Worm (Caenorhabditis elegans) whole organism, L4 larva: Measurements from ENCODE around the gene aff-1.
A peak's percentile ranks its signal among the peaks of the same experiment; 100 is the strongest.

ENCODE experiments used
- fkh-10 ChIP-seq: fragments of 150-350 bp; optimal IDR thresholded peaks from 2 replicates; lab custom pipeline; 2014; ENCODE audit warnings: missing biosample characterization, missing genetic modification reagents, missing genetic modification characterization
- lsy-2 ChIP-seq, 2 experiments: fragments of 150-350 bp in 1 of 2; sonication (generic microtip) in 1 of 2; optimal IDR thresholded peaks; 2 replicates each; lab custom pipeline; 2014 to 2017; ENCODE audit warnings: missing biosample characterization in 2 of 2, missing genetic modification characterization in 2 of 2
- nhr-77 ChIP-seq: fragments of 150-350 bp; optimal IDR thresholded peaks from 2 replicates; lab custom pipeline; 2014; ENCODE audit warnings: missing biosample characterization, missing genetic modification characterization
- pha-4 ChIP-seq, 2 experiments: fragments of 150-350 bp in 1 of 2; fragments of 200-800 bp in 1 of 2; sonication (Bioruptor generic) in 1 of 2; IDR thresholded peaks in 1 of 2; optimal IDR thresholded peaks in 1 of 2; 2 replicates each; pipeline versions ENCODE4 v1.3.6 to Lab custom; 2014 to 2022; ENCODE audit warnings: missing genetic modification characterization in 2 of 2, missing genetic modification reagents in 2 of 2, missing biosample characterization in 1 of 2, missing compliant biosample characterization in 1 of 2
- php-3 ChIP-seq: fragments of 200-800 bp; sonication (Bioruptor generic); IDR thresholded peaks from 2 replicates; pipeline ENCODE4 v1.3.6; 2022; ENCODE audit warnings: missing genetic modification reagents, missing genetic modification characterization, missing compliant biosample characterization
- skn-1 ChIP-seq: fragments of 150-350 bp; optimal IDR thresholded peaks from 2 replicates; lab custom pipeline; 2014; ENCODE audit warnings: missing biosample characterization, missing genetic modification characterization
- unc-39 ChIP-seq: sonication (generic microtip); optimal IDR thresholded peaks from 2 replicates; lab custom pipeline; 2017; ENCODE audit warnings: missing biosample characterization, missing genetic modification characterization
- unc-62 ChIP-seq, 3 experiments: fragments of 150-350 bp in 1 of 3; sonication (generic microtip); optimal IDR thresholded peaks in 2 of 3; peaks in 1 of 3; 1 replicate in 1 of 3; 2 replicates in 2 of 3; lab custom pipeline; 2014 to 2017; ENCODE audit warnings: missing biosample characterization in 3 of 3, missing genetic modification characterization in 3 of 3, missing genetic modification reagents in 3 of 3, missing genotype in 1 of 3
- ztf-7 ChIP-seq: fragments of 150-350 bp; optimal IDR thresholded peaks from 2 replicates; lab custom pipeline; 2014; ENCODE audit warnings: missing biosample characterization, missing genetic modification characterization

DNA sequence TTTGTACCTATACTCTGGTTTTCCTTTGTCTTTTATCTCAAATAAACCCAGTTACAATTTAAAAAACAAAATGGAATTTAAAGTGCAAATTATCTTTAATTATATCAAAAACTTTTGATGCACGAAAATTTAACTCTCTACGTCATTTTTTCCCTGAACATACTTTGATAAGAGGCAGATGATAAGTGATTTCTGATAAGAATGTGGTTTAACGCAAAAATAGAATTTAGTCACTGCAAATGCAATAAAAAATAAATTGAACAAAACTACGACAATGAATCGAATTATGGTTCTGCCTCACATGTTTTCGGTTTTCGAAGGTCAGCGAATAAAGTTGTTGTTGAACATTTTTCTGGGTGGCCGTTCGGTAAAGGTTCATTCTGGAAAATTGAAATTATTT, 41.7 kb downstream of the aff-1 start:
- peak; percentile 74 for TF ChIP-seq nhr-77
- no peak for TF ChIP-seq unc-39 (tag; lab: Kevin White, UChicago)
- peak in 1 of 2 experiments; percentile 40 for TF ChIP-seq lsy-2 (tag; optimal IDR thresholded peaks at IDR 0.05; lab: Kevin White, UChicago)
- TF ChIP-seq php-3 (GFP tag; lab: Robert Waterston, UW), result 0 out of 2 replicates have a peak, but pooled peaks have one; percentile 21
- TF ChIP-seq unc-62 (GFP tag; optimal IDR thresholded peaks at IDR 0.05 in 1 of 2; lab: Kevin White, UChicago), result peak in 1 of 2 experiments; percentile 28
- TF ChIP-seq unc-62 (tag; optimal IDR thresholded peaks at IDR 0.05; lab: Kevin White, UChicago), result no peak
- no peak for TF ChIP-seq skn-1 (tag; lab: Kevin White, UChicago)
- TF ChIP-seq pha-4 (GFP tag; IDR thresholded peaks at IDR 0.05; lab: Robert Waterston, UW), result no peak
- no peak for TF ChIP-seq pha-4 (tag; optimal IDR thresholded peaks at IDR 0.05; lab: Kevin White, UChicago)
- TF ChIP-seq fkh-10 (GFP tag; lab: Kevin White, UChicago), result peak; percentile 35
- no peak for TF ChIP-seq ztf-7 (tag; lab: Kevin White, UChicago)
